Worm (Caenorhabditis elegans): ENCODE results near the gene srab-13.

ce11 chrV:2045956-2046355, 18.3 kb upstream of the srab-13 start, which contains the start of gene Y40B10A.5:
- TF ChIP-seq nhr-28 (tag; optimal IDR thresholded peaks at IDR 0.05) (no peak), blmp-1 (tag; optimal IDR thresholded peaks at IDR 0.05) (no peak), fos-1 (tag; optimal IDR thresholded peaks at IDR 0.05) (no peak), egl-27 (tag; optimal IDR thresholded peaks at IDR 0.05) (no peak), ztf-4 (tag; optimal IDR thresholded peaks at IDR 0.05) (no peak), lsy-2 (tag; optimal IDR thresholded peaks at IDR 0.05) (no peak), nhr-237 (tag; optimal IDR thresholded peaks at IDR 0.05) (no peak), nhr-71 (tag; optimal IDR thresholded peaks at IDR 0.05) (no peak), nhr-19 (GFP tag; conservative IDR thresholded peaks at IDR 0.05) (no peak), fkh-8 (tag; optimal IDR thresholded peaks at IDR 0.05) (peak; percentile 27), sox-4 (tag; optimal IDR thresholded peaks at IDR 0.05) (no peak)
